Fruit fly (Drosophila melanogaster) whole organism, embryonic: ENCODE measurements around the gene Orct2.

Source experiments
- ATbp ChIP-seq: fragments of 200-800 bp; sonication (Bioruptor generic); optimal IDR thresholded peaks from 2 replicates; lab custom pipeline; 2017; ENCODE audit warnings: missing biosample characterization, mild to moderate bottlenecking, missing genetic modification characterization, missing genetic modification reagents
- BtbVII ChIP-seq: fragments of 200-800 bp; sonication (Bioruptor generic); optimal IDR thresholded peaks from 3 replicates; lab custom pipeline; 2017; ENCODE audit warnings: missing biosample characterization, mild to moderate bottlenecking, missing genetic modification characterization
- C15 ChIP-seq: fragments of 200-800 bp; sonication (Bioruptor generic); IDR thresholded peaks from 3 replicates; pipeline ENCODE4 v1.3.6; 2022; ENCODE audit warnings: missing biosample characterization, missing genetic modification characterization
- CG10209 ChIP-seq: fragments of 200-800 bp; sonication (Bioruptor generic); optimal IDR thresholded peaks from 3 replicates; lab custom pipeline; 2017; ENCODE audit warnings: missing biosample characterization, mild to moderate bottlenecking, missing genetic modification characterization, missing genetic modification reagents
- CG10543 ChIP-seq: fragments of 200-800 bp; sonication (Bioruptor generic); optimal IDR thresholded peaks from 3 replicates; lab custom pipeline; 2017; ENCODE audit warnings: missing biosample characterization, mild to moderate bottlenecking, missing genetic modification characterization, moderate library complexity
- CG11560 ChIP-seq: fragments of 200-800 bp; sonication (Bioruptor generic); IDR thresholded peaks from 3 replicates; pipeline ENCODE4 v1.3.6; 2022; ENCODE audit warnings: missing biosample characterization, missing genetic modification characterization
- CG12155 ChIP-seq: fragments of 200-800 bp; sonication (Bioruptor generic); optimal IDR thresholded peaks from 3 replicates; lab custom pipeline; 2016; ENCODE audit warnings: missing biosample characterization, missing genetic modification characterization
- CG14441 ChIP-seq: fragments of 200-800 bp; sonication (Bioruptor generic); IDR thresholded peaks from 2 replicates; pipeline ENCODE4 v1.3.6; 2022; ENCODE audit warnings: missing biosample characterization, missing genetic modification characterization
- CG14710 ChIP-seq: fragments of 200-800 bp; sonication (Bioruptor generic); optimal IDR thresholded peaks from 3 replicates; lab custom pipeline; 2019; ENCODE audit warnings: missing biosample characterization, mild to moderate bottlenecking, missing genetic modification characterization, moderate library complexity
- CG1529 ChIP-seq: fragments of 200-800 bp; sonication (Bioruptor generic); optimal IDR thresholded peaks from 3 replicates; lab custom pipeline; 2018; ENCODE audit warnings: missing biosample characterization, missing genetic modification characterization
- CG17612 ChIP-seq: fragments of 200-800 bp; sonication (Bioruptor generic); IDR thresholded peaks from 2 replicates; pipeline ENCODE4 v1.3.6; 2022; ENCODE audit warnings: missing biosample characterization, missing genetic modification characterization
- CG17829 ChIP-seq: fragments of 200-800 bp; optimal IDR thresholded peaks from 2 replicates; lab custom pipeline; 2019; ENCODE audit warnings: missing biosample characterization, mild to moderate bottlenecking, missing genetic modification characterization, moderate library complexity
- CG18619 ChIP-seq: fragments of 200-800 bp; sonication (Bioruptor generic); optimal IDR thresholded peaks from 3 replicates; lab custom pipeline; 2017; ENCODE audit warnings: missing biosample characterization, mild to moderate bottlenecking, missing genetic modification characterization
- CG32532 ChIP-seq: fragments of 200-800 bp; sonication (Bioruptor generic); IDR thresholded peaks from 2 replicates; pipeline ENCODE4 v1.3.6; 2022; ENCODE audit warnings: missing biosample characterization, missing genetic modification characterization
- CG3838 ChIP-seq: fragments of 200-800 bp; sonication (Bioruptor generic); optimal IDR thresholded peaks from 3 replicates; lab custom pipeline; 2016; ENCODE audit warnings: missing biosample characterization, missing genetic modification characterization
- CG7786 ChIP-seq: fragments of 200-800 bp; sonication (Bioruptor generic); optimal IDR thresholded peaks from 2 replicates; lab custom pipeline; 2016; ENCODE audit warnings: missing biosample characterization, missing genetic modification characterization
- CG7839 ChIP-seq: fragments of 200-800 bp; sonication (Bioruptor generic); optimal IDR thresholded peaks from 3 replicates; lab custom pipeline; 2018; ENCODE audit warnings: missing biosample characterization, mild to moderate bottlenecking, missing genetic modification characterization, moderate library complexity
- CG7987 ChIP-seq: fragments of 200-800 bp; sonication (Bioruptor generic); optimal IDR thresholded peaks from 2 replicates; lab custom pipeline; 2018; ENCODE audit warnings: missing biosample characterization, mild to moderate bottlenecking, missing genetic modification characterization, moderate library complexity
- CG8924 ChIP-seq: fragments of 200-800 bp; optimal IDR thresholded peaks from 3 replicates; lab custom pipeline; 2019; ENCODE audit warnings: missing biosample characterization, mild to moderate bottlenecking, missing genetic modification characterization, moderate library complexity
- D19B ChIP-seq: fragments of 200-800 bp; sonication (Bioruptor generic); optimal IDR thresholded peaks from 2 replicates; lab custom pipeline; 2017; ENCODE audit warnings: missing biosample characterization, mild to moderate bottlenecking, missing genetic modification characterization
- Dll ChIP-seq: fragments of 200-800 bp; sonication (Bioruptor generic); IDR thresholded peaks from 4 replicates; pipeline ENCODE4 v1.3.6; 2022; ENCODE audit warnings: missing biosample characterization, missing genetic modification characterization; ENCODE audit not compliant: partially characterized antibody
- Drgx ChIP-seq: fragments of 200-800 bp; sonication (Bioruptor generic); IDR thresholded peaks from 2 replicates; pipeline ENCODE4 v1.3.6; 2022; ENCODE audit warnings: missing biosample characterization, missing genetic modification characterization
- Ets97D ChIP-seq: fragments of 200-800 bp; sonication (Bioruptor generic); optimal IDR thresholded peaks from 3 replicates; lab custom pipeline; 2016; ENCODE audit warnings: missing biosample characterization, missing genetic modification characterization
- HLH3B ChIP-seq: fragments of 200-800 bp; sonication (Bioruptor generic); IDR thresholded peaks from 2 replicates; pipeline ENCODE4 v1.3.6; 2022; ENCODE audit warnings: missing biosample characterization, missing genetic modification characterization
- Med ChIP-seq: fragments of 200-800 bp; sonication (Bioruptor generic); peaks from one replicate; lab custom pipeline; 2016; ENCODE audit warnings: missing biosample characterization, missing genetic modification characterization, mild to moderate bottlenecking, inconsistent platforms, moderate library complexity
- Pdp1 ChIP-seq, 2 experiments: fragments of 200-800 bp; sonication (Bioruptor generic); optimal IDR thresholded peaks; 3 replicates each; lab custom pipeline; 2016; ENCODE audit warnings: missing biosample characterization in 2 of 2, missing genetic modification characterization in 2 of 2, mild to moderate bottlenecking in 1 of 2, moderate library complexity in 1 of 2
- Ptx1 ChIP-seq: fragments of 200-800 bp; sonication (Bioruptor generic); IDR thresholded peaks from 2 replicates; pipeline ENCODE4 v1.3.6; 2022; ENCODE audit warnings: missing biosample characterization, missing genetic modification characterization
- Rfx ChIP-seq: fragments of 200-800 bp; sonication (Bioruptor generic); IDR thresholded peaks from 2 replicates; pipeline ENCODE4 v1.3.6; 2022; ENCODE audit warnings: missing biosample characterization, missing genetic modification characterization
- ap ChIP-seq: fragments of 200-800 bp; sonication (Bioruptor generic); IDR thresholded peaks from 2 replicates; pipeline ENCODE4 v1.3.6; 2022; ENCODE audit warnings: missing biosample characterization, missing genetic modification characterization
- bsh ChIP-seq, 2 experiments: fragments of 200-800 bp; sonication (Bioruptor generic); optimal IDR thresholded peaks; 2 replicates each; lab custom pipeline; 2017 to 2018; ENCODE audit warnings: mild to moderate bottlenecking in 2 of 2, missing biosample characterization in 2 of 2, missing genetic modification characterization in 2 of 2, moderate library complexity in 1 of 2
- chif ChIP-seq, 2 experiments: fragments of 200-800 bp; sonication (Bioruptor generic); optimal IDR thresholded peaks; 3 replicates each; lab custom pipeline; 2016; ENCODE audit warnings: missing biosample characterization in 2 of 2, missing genetic modification characterization in 2 of 2
- chinmo ChIP-seq: fragments of 200-800 bp; sonication (Bioruptor generic); IDR thresholded peaks from 4 replicates; pipeline ENCODE4 v1.3.6; 2022; ENCODE audit warnings: missing biosample characterization, missing genetic modification characterization; ENCODE audit not compliant: partially characterized antibody
- emc ChIP-seq: fragments of 200-800 bp; sonication (Bioruptor generic); optimal IDR thresholded peaks from 2 replicates; lab custom pipeline; 2016; ENCODE audit warnings: missing biosample characterization, missing genetic modification characterization
- grau ChIP-seq: fragments of 200-800 bp; optimal IDR thresholded peaks from 3 replicates; lab custom pipeline; 2019; ENCODE audit warnings: missing biosample characterization, mild to moderate bottlenecking, missing genetic modification characterization, moderate library complexity
- h ChIP-seq: fragments of >200 bp; optimal IDR thresholded peaks from 2 replicates; lab custom pipeline; 2017
- insv ChIP-seq, 2 experiments: fragments of 200-800 bp; sonication (Bioruptor generic); optimal IDR thresholded peaks; 3 replicates each; lab custom pipeline; 2016 to 2018; ENCODE audit warnings: missing biosample characterization in 2 of 2, missing genetic modification characterization in 2 of 2
- jigr1 ChIP-seq: fragments of 200-800 bp; sonication (Bioruptor generic); IDR thresholded peaks from 3 replicates; pipeline ENCODE4 v1.3.6; 2022; ENCODE audit warnings: missing biosample characterization, missing genetic modification characterization
- jing ChIP-seq: fragments of 200-800 bp; sonication (Bioruptor generic); optimal IDR thresholded peaks from 2 replicates; lab custom pipeline; 2018; ENCODE audit warnings: missing biosample characterization, mild to moderate bottlenecking, missing genetic modification characterization
- lmd ChIP-seq: fragments of 200-800 bp; sonication (Bioruptor generic); IDR thresholded peaks from 2 replicates; pipeline ENCODE4 v1.3.6; 2022; ENCODE audit warnings: missing biosample characterization, missing genetic modification characterization
- nom ChIP-seq: fragments of 200-800 bp; sonication (Bioruptor generic); optimal IDR thresholded peaks from 2 replicates; lab custom pipeline; 2017; ENCODE audit warnings: missing biosample characterization, missing genetic modification characterization, mild to moderate bottlenecking, moderate library complexity, missing genetic modification reagents
- prd ChIP-seq, 3 experiments: fragments of >200 bp in 2 of 3; fragments of 200-800 bp in 1 of 3; sonication (Bioruptor generic) in 1 of 3; optimal IDR thresholded peaks in 2 of 3; IDR thresholded peaks in 1 of 3; 2 replicates in 2 of 3; 3 replicates in 1 of 3; pipeline versions ENCODE4 v1.3.6 to Lab custom; 2017 to 2022; ENCODE audit warnings: missing biosample characterization in 1 of 3, missing genetic modification characterization in 1 of 3
- sd ChIP-seq: fragments of 200-800 bp; sonication (Bioruptor generic); optimal IDR thresholded peaks from 3 replicates; lab custom pipeline; 2018; ENCODE audit warnings: missing biosample characterization, mild to moderate bottlenecking, missing genetic modification characterization, moderate library complexity
- sens ChIP-seq: fragments of 200-800 bp; sonication (Bioruptor generic); peaks from one replicate; lab custom pipeline; 2016; ENCODE audit warnings: missing biosample characterization, missing genetic modification characterization
- sob ChIP-seq: fragments of 200-800 bp; sonication (Bioruptor generic); IDR thresholded peaks from 2 replicates; pipeline ENCODE4 v1.3.6; 2022; ENCODE audit warnings: missing biosample characterization, missing genetic modification characterization
- sug ChIP-seq: fragments of 200-800 bp; optimal IDR thresholded peaks from 2 replicates; lab custom pipeline; 2019; ENCODE audit warnings: missing biosample characterization, mild to moderate bottlenecking, missing genetic modification characterization, moderate library complexity

The Orct2 gene

DNA sequence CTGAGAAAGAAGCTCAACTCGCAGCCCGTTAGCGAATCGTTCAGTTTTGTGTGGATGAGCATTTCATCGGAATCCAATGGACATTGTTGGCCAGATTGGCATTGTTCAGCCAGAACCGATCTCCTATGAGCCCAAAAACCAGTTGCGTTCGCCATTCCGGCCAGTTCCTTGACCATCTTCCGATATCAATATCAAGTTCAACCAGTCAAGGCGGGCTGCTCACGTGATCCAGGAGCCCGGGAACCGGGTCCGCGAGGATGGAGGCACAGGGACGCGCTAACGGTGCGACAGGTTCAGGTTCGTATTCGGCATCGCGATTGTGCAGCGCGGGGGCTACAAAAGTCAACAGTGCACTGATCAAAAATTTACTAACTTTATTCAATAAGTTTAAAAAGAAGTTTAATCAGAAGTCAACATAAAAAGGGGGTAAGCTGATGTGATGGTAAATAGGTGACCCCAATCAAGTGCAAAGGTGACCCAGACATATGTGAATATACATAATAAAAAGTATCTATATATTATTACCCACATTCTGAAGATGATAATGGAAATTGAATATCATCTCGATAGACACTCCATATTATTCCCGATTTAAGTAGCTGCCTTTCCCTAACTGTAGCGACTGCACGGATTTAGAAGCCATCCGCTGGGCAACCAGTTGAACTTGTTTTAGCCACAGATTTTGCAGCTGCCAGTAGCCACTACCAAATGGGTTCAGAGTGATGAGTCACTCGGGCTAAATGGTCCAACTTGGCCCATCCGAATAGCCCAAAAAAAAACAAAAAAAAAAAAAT, 5.8 kb upstream of the Orct2 start (continued):
- no peak for TF ChIP-seq C15 (GFP tag; lab: Robert Waterston, UW)
- TF ChIP-seq Drgx (GFP tag; lab: Robert Waterston, UW) = peak; percentile 75
- TF ChIP-seq CG7839 (tag; lab: Kevin White, UChicago) = no peak
- TF ChIP-seq insv (GFP tag; optimal IDR thresholded peaks at IDR 0.05; lab: Kevin White, UChicago) = no peak
- TF ChIP-seq bsh (GFP tag; optimal IDR thresholded peaks at IDR 0.05; lab: Kevin White, UChicago) = peak in 1 of 2 experiments; percentile 86
- TF ChIP-seq Med (GFP tag; lab: Kevin White, UChicago) = peak; percentile 33
- TF ChIP-seq CG17612 (GFP tag; lab: Robert Waterston, UW) = no peak
- no peak for TF ChIP-seq Ets97D (GFP tag; lab: Kevin White, UChicago)
- peak; percentile 86 for TF ChIP-seq nom (GFP tag; lab: Kevin White, UChicago)
- TF ChIP-seq CG7786 (GFP tag; lab: Kevin White, UChicago) = no peak

DNA sequence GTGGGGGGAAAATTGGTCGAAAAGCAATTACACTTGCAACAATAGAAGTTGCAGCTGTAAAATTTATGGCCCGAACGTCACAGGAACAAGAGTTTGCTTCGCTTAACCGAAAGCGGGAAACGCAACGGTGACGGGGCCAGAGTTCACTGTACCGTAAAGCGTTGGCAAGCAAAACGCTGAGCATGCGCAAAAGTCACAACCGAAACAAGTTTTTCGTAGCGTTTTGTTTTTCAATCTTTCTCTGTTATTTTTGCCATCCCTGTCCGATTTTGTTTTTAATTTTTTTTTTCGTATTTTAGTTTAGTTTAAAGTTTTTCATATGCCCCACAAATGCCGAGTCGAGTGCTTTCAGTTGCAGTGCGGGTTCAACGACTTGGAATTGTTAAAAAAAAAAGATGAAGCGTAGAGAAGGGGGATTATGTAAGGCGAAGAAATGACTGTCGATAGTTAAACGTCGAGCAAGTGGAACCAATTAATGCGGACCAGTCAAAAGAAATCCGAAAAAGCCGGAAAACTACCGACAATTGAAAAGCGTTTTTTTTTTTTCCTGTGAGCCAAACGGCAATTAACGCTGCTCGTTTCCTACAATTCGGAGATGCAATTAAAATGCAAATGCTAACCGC, 5.1 kb upstream of the Orct2 start:
- TF ChIP-seq grau (tag; lab: Kevin White, UChicago) (peak; percentile 72), CG14441 (GFP tag; lab: Robert Waterston, UW) (0 out of 2 replicates have a peak, but pooled peaks have one; percentile 22), CG3838 (GFP tag; lab: Kevin White, UChicago) (no peak), prd (optimal IDR thresholded peaks at IDR 0.05; lab: Kevin White, UChicago) (no peak), prd (GFP tag; IDR thresholded peaks at IDR 0.05; lab: Robert Waterston, UW) (no peak), CG32532 (GFP tag; lab: Robert Waterston, UW) (peak; percentile 20; the same call in 1 of the 2 replicates), sens (no peak), Rfx (GFP tag; lab: Robert Waterston, UW) (peak; percentile 38; the same call in 1 of the 2 replicates), CG18619 (GFP tag; lab: Kevin White, UChicago) (no peak), Ptx1 (GFP tag; lab: Robert Waterston, UW) (0 out of 2 replicates have a peak, but pooled peaks have one; percentile 12), lmd (GFP tag; lab: Robert Waterston, UW) (0 out of 2 replicates have a peak, but pooled peaks have one; percentile 6), CG14710 (tag; lab: Kevin White, UChicago) (no peak), CG8924 (tag; lab: Kevin White, UChicago) (no peak), Pdp1 (GFP tag; optimal IDR thresholded peaks at IDR 0.05; lab: Kevin White, UChicago) (peak in 1 of 2 experiments; percentile 55), sob (GFP tag; lab: Robert Waterston, UW) (0 out of 2 replicates have a peak, but pooled peaks have one; percentile 24), CG17829 (tag; lab: Kevin White, UChicago) (no peak), HLH3B (GFP tag; lab: Robert Waterston, UW) (0 out of 2 replicates have a peak, but pooled peaks have one; percentile 14), chinmo (0 out of 4 replicates have a peak, but pooled peaks have one; percentile 55)

DNA sequence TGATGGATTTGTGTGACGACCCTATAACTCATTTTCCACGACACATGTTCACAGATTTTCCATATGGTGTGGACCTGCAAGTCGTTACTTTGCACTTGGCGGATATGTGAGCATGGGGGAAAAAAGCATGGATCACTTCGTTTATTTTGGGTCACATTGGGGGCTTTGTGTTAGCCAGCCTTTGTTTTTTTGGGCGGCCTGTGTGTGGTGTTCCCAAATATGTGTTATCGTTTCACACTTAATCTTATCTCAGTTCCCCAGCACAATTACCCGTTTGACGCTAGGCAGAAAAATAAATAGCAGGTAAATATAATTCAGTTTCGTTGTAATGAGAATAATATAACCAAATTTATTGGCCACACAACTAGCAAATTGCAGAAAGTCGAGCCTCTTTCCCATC, 4.5 kb upstream of the Orct2 start:
- TF ChIP-seq emc (GFP tag; lab: Kevin White, UChicago) (no peak), CG17612 (GFP tag; lab: Robert Waterston, UW) (no peak), CG7987 (GFP tag; lab: Kevin White, UChicago) (no peak), ap (no peak), CG12155 (GFP tag; lab: Kevin White, UChicago) (no peak), jing (no peak), CG11560 (tag; lab: Robert Waterston, UW) (no peak), Drgx (GFP tag; lab: Robert Waterston, UW) (no peak), BtbVII (GFP tag; lab: Kevin White, UChicago) (no peak), sug (tag; lab: Kevin White, UChicago) (peak; percentile 54), D19B (GFP tag; lab: Kevin White, UChicago) (no peak), CG1529 (no peak), CG10209 (GFP tag; lab: Kevin White, UChicago) (no peak), ATbp (GFP tag; lab: Kevin White, UChicago) (peak; percentile 5), sd (tag; lab: Kevin White, UChicago) (peak; percentile 51), Dll (no peak), CG10543 (GFP tag; lab: Kevin White, UChicago) (no peak), chif (GFP tag; optimal IDR thresholded peaks at IDR 0.05; lab: Kevin White, UChicago) (no peak), h (lab: Kevin White, UChicago) (no peak), jigr1 (GFP tag; lab: Robert Waterston, UW) (no peak)
